Worm (Caenorhabditis elegans) whole organism, L3 larva: Measurements from ENCODE around the gene glb-31.

Experiments used
- nfya-1 ChIP-seq: sonication (generic microtip); optimal IDR thresholded peaks from 2 replicates; lab custom pipeline; 2017; ENCODE audit warnings: missing genetic modification characterization, mild to moderate bottlenecking, missing compliant biosample characterization, antibody characterized with exemption, moderate library complexity; ENCODE audit not compliant: insufficient read depth
- zag-1 ChIP-seq: fragments of 150-350 bp; optimal IDR thresholded peaks from 2 replicates; lab custom pipeline; 2014; ENCODE audit warnings: missing biosample characterization, missing genetic modification characterization
- ztf-4 ChIP-seq: fragments of 150-350 bp; optimal IDR thresholded peaks from 2 replicates; lab custom pipeline; 2014; ENCODE audit warnings: missing biosample characterization, missing genetic modification characterization

DNA sequence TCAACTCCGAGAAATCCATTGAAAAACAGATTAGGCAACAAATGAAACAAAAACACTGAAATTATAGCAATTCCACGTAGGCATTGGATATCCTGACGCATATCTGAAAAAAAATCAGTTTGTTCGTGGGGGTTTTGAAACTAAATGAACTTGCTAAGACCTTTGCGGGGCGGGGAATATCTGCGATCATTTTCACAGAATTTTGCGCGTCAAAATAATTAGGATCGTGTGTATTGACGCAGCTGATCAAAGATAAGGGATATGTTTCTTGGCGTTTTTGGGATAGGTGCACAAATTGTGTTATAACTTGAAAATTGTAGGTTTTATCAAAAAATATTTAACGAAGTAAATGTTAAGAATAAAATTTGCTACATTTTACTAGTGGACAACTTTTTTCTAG, 34.7 kb downstream of the glb-31 start, which contains the start of gene oac-30:
- no peak for TF ChIP-seq zag-1
- TF ChIP-seq ztf-4, result no peak
- no peak for TF ChIP-seq nfya-1 (tag; lab: Kevin White, UChicago)
